Fruit fly (Drosophila melanogaster) whole organism, larva: ENCODE data around the gene CG7900.
A peak's percentile ranks its signal among the peaks of the same experiment; 100 is the strongest.

Experiments used
- noc ChIP-seq: fragments of 200-800 bp; sonication (Bioruptor generic); optimal IDR thresholded peaks from 3 replicates; lab custom pipeline; 2019; ENCODE audit warnings: missing biosample characterization, mild to moderate bottlenecking, missing genetic modification characterization, moderate library complexity

CG7900 gene

DNA sequence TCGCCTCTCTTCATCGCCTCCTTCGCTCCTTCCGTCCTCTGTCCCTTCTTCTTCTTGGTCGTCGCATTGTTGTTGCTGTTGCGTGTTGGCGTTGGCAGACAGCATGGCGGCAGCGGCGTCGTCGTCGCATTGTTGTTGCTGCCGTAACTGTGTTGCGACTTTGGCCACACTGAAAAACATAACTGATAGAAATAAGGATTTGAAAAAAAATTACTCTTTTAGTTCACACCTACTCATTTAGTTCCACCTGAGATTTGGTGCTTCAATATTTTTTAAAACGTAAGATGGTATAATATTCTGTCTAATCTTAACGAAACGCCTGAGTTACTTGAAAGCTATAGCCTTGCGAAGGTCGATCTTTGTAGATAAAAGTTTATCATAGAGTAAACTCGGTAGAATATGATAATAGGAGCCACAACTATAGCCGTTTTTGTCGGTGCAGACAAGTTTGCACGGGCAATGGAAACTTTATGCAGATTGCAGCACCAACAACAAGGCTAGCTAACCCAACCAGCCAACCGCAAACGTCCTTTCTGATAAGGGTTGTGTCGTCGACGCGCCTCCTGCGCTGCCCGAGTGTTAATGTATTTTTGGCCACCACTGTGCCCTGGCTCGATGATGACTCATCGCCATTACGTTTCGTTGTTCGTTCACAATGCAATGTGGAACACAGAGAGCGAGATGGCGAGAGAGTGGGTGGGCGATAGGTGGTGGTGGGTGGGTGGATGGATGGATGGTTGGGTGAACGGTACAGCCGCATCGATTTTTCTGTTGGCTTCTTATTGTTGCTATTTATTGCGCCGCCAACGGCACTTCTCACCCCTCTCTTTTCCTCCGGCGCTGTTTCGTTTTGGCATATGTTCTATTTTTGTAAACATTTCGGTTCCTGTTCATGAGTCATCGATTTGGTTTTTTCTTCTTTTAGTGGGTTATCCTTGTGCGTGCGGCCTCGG is 19.2 kb downstream of the CG7900 start:
- peak; percentile 33 for TF ChIP-seq noc (tag; lab: Kevin White, UChicago)

DNA sequence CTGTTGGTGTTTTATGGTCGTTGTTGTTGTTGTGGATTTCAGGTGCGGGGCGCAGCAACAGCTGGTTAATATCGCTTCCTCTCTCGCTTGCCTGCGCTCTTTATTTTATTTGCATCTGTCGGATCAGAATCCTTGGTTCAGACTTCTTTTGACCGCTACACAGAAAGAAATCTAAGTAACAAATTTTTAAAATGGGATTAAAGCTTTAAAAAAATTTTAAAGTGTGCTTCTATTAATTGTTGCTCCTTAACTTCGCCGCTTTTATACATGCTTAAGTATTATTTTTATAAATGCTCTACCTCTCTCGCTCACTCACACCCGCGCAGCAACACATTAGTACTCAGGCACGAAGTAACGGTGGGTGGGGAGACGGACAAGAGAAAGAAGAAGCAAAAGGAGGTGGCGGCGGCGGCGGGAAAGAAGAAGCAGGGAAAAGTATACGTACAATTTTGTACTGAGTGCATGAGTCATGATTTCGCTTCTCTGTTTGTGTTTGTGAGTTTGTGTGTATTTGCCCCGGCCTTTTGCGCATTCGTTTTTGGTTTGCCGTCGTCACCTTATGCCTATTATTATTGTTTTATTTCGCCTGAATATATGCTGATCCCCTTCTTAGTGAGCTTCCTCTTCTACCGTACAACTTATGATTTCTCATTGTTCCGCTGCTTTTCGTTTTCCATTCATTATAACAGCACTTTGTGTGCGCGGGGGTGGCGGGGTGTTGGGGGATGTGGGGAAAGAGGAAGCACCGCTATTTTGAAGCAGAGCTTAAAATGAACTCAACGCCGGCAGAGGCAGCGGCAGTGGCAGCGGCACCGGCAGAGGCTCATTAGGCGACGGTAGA is 20.1 kb downstream of the CG7900 start:
- peak; percentile 46 for TF ChIP-seq noc (tag; lab: Kevin White, UChicago)

DNA sequence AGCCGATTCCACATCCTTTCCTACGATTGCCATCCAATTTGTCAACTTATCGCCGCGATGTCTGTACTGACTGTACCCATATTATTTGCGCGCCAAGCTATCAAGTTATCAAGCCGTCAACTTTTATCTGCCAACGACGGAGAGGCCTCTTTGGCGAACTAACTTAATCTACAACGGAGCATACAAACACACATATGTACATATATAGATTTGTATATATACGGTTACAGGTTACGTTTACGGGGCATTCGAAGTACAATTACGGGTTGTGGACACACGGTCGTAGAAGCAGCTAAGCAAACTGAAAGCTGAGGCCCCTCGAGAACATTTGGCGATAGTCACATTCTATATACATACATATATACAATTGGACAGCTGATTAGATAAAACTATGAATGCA is 21.3 kb downstream of the CG7900 start:
- TF ChIP-seq noc (tag; lab: Kevin White, UChicago) = peak; percentile 37

DNA sequence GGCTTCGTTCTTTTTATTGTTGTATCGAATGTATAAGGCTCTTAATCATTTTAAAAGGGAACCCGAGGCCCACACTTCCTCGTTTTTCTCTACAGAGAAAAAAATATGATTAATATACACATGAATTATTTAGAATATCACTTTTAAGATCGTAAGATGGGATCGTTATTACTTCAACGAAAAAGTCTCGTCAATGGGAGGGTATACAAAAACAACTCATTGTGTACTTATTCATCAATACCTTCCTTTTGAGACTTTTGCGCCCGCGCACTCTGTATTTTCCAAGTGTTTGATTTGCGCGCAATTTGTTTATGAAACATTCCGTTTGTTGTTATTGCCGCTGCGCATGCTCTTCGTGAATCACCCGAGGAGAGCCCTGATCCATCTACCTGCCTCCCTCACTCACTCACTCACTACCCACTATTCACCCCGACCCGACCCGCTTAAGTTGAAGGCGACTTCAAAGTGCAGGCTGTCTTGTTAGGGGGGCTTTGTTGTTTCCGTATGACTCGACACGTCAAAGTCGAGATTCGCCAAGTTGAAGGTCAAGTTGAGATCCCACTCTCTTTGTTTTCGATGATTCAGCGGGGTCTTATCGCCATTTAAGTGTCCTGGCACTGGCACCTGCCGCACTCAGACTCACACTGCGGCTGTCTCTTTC is 22.2 kb downstream of the CG7900 start:
- TF ChIP-seq noc (tag; lab: Kevin White, UChicago) = no peak

DNA sequence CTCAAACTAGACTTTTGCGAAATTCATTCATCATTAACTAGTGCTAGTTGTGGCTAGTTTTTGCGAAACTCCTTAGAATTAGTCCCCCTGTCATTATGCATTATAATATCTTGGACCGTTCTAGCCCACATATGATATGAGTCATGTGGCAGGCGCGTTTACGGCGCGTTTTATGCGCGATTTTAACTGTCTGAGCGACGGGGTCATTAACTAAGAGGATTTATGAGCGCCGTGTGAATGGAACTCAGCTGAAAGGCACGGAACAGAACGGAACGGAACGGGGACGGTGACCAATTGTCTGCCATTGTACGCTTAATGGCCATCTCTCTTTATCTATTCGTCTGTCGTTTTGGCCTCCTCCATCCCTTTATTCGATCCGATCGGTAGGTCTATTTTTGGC is 24.1 kb downstream of the CG7900 start:
- no peak for TF ChIP-seq noc (tag; lab: Kevin White, UChicago)

DNA sequence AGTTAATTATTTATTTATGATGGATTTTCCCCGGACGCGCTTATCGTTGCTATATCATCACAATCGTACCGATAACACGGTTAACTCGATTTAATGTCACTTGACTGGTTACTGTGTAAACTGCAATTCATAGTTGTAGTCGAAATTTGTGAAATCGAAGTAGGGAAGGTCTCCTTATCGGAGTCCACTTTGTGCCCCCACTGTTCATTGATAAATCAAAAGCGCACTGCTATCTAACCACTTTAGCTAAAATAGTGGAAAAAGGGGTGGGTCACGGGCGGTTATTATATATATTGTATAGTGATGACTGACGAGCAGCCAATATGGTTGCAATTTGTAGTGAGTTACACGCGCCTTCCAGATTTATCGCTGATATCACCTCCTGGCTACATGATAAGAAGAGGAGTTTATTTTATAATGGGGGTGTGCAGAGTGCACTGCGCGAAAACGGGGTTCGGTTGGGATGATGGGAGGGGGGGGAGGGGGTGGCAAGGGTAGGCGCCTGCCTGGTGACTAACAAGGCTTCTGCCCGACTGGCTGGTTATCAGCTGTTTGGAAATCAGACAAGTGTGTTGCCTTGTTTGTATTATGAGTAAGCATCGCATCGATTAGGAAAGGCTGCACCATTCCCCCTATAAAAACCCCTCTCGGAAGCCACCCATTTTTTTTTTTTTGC is 25.0 kb downstream of the CG7900 start:
- TF ChIP-seq noc (tag; lab: Kevin White, UChicago) = no peak

DNA sequence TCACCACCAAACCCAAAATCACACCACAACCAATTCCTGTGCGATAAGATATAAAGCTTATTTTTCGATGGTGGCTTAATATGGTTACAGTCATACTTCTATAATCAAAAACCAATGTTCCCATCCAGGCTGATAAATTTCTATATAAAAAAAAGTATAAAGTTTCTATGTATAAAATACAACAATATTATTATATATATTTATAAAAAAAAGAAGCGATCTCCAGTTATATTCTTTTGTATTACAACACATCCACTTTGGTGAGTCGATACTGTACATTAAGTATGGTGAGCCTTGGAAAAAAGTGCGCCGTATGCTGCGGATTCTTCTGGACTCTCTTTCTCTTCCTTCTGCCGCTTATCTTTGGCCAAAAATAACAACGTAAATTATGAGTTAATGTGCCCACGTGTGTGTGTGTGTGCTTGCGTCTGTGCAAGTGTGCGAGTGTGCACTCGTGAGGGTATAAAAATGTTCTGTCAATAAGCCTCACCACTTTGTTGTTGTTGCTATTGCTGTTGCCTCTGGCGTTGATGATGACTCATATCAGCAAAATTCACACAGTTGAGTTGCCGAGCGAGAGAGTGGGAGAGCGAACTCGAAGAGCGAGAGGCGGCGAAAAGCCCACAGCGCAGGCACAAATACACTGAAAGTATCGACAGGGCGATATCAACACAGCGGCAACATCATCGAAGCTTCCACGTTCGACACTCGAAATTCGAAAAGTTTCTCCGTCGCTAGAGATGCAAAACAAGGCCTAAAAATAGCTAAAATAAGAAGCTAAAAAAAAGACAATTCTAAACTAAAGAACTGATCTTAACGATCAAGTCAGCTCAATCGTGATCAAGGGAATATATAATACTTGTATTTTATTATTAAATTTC is 25.8 kb downstream of the CG7900 start:
- TF ChIP-seq noc (tag; lab: Kevin White, UChicago) = peak; percentile 92

DNA sequence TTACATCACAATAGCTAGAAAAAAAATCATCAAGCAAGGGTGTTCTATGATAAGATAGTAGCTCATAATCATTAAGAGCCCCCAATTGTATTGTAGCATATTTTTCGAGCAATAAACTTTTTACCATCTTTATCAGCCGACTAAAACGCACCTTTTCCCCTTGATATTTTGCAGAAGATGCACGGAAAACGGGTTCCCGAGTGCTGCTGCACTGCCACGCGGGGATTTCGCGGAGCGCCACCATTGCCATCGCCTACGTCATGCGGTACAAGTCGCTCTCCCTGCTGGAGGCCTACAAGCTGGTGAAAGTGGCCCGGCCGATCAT is 26.4 kb downstream of the CG7900 start:
- no peak for TF ChIP-seq noc (tag; lab: Kevin White, UChicago)

DNA sequence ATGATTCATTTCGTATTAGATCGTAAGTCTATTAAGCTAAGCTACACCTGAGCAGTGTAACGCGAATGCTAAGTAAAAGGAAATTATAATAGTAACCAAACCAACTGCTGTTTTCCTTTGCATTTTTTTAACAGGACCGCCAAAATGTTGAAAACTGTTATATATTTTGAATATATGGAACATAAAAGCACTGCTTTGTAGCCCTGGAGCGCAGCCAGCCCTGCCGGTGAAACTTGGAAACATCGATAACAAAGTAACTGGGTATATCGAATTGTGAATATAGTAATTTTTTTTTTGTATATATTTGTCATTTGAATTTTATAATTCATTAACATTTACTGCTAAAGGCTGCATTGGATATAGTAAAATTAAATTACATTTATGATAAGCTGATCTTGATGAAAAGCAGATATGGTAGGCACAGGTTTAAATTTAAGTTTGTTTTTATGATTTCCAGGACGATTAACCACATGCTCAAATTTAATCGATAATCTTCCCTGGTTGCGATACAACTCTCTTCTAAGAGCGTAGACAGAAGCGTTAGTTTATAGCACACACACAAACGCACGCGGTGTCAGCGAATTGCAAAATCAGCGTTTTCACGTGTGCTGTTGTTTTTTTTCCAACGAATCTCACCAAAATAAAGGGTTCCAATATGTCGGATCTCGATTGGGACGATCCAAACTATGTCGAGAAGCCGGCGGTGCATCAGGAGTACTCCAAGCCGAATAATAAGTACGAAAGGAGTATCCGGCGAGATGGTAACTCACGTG is 28.5 kb downstream of the CG7900 start, which contains the start of gene CG7878:
Gene CG7878, plus strand, starts transcription at position 528 of the 773 bp plus-strand sequence.
- TF ChIP-seq noc (tag; lab: Kevin White, UChicago) = peak; percentile 61

DNA sequence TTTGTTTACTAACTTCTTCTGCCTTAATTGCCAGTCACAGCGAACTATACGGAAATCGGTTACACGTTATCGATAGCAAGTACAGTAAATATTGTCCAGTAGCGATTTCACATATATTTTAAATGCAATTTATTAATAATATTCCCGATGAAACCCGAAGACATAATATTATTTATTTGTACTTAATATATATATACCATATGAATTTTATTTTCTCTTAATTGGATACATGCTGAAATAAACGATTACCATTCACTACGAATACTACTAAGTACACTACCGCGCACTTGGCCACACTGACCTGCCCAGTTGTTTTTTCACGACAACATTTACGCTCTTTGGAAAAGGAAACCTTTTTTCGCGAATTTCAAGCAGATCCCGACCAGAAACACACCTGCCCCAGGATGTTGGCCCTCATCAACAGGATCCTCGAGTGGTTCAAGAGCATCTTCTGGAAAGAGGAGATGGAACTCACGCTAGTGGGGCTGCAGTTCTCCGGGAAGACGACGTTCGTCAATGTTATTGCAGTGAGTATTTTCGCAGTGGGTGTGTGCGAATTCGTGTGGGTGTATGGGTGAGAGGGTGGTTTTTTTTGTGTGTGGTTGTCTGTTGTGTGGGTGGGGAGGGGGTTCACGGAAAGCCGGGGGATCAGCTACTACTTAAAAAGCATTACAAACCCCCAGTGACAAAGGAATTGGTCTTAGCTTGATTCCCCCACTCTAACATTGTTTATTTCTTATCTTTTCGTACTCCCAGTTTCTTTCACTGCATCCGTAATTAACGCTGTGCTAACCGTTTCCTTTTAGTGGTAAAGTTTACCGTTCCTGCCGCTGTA is 32.6 kb downstream of the CG7900 start, which contains the start of the genes CG9667 and Arl8:
Gene CG9667, minus strand, starts transcription at position 42 of the 835 bp plus-strand sequence.
Gene Arl8, plus strand, starts transcription at position 290 of the 835 bp plus-strand sequence.
- peak; percentile 71 for TF ChIP-seq noc (tag; lab: Kevin White, UChicago)

DNA sequence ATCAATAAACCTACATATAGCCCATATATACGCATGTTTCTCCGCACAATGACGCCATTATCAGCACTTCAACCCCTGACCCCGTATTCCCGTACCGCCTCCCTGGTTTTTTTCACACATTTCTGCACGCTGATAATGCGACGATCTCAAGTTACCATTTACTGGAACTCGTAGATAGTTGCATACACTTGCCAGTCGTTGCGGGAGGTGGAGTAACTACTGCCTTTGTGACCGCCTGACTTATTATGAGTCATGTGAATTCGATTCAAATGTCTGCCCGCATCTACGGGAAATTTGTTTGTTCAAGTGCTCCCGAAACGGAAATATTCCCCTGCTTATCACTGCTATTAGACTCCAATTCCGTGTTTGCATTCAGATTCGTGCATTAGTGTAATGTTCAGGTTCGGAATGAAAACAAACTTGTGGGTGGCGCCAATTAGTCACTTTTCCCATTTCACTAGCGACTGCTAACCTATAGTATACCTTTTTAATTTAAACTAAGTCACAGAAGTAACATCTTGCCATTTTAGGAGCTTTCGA is 33.3 kb downstream of the CG7900 start:
- no peak for TF ChIP-seq noc (tag; lab: Kevin White, UChicago)

DNA sequence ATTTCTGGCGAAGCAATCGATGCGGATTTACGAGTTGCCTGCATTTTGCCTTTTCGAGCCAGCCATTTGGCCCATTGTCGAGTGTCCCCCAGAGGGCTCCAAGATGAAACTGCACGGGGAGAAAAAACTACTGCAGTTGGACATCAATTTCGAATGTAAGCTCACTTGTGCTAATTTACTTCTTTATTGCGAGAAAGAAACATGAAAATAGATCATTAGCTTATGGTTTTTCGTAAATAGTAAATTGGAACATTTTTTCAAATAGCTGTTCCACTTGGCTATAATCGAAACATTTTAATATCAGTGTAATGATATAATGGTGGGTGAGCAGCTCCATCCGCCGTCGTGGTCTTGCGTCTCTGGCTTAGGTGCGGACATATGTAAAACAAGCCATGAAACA is 38.5 kb downstream of the CG7900 start:
- TF ChIP-seq noc (tag; lab: Kevin White, UChicago) = no peak
